Worm (Caenorhabditis elegans): ENCODE results near the gene col-113.

col-113 gene

ce11 chrIV:7144670-7145257 is 7.5 kb downstream of the col-113 start, which contains the start of gene hecd-1 (continued):
- TF ChIP-seq aha-1 (tag), result peak; percentile 79
- TF ChIP-seq dpl-1 (GFP tag; optimal IDR thresholded peaks at IDR 0.05), result peak; percentile 20
- peak; percentile 79 for TF ChIP-seq hlh-30 (tag; optimal IDR thresholded peaks at IDR 0.05; ENCODE audit: insufficient read depth)
- TF ChIP-seq lin-39 (tag; optimal IDR thresholded peaks at IDR 0.05), result no peak
- TF ChIP-seq set-16 (GFP tag; IDR thresholded peaks at IDR 0.05), result no peak

- TF ChIP-seq egl-27 (tag; optimal IDR thresholded peaks at IDR 0.05) (no peak), unc-62 (GFP tag; optimal IDR thresholded peaks at IDR 0.05 in 1 of 2) (peak in 1 of 2 experiments; percentile 97), unc-62 (tag; optimal IDR thresholded peaks at IDR 0.05) (no peak)
These were observed 13.2 kb downstream of the col-113 start for ce11 chrIV:7139143-7139542.

- TF ChIP-seq rbr-2 (tag; optimal IDR thresholded peaks at IDR 0.05), result no peak
- TF ChIP-seq aha-1 (tag), result peak; percentile 1
- peak in 1 of 2 experiments; percentile 6 for TF ChIP-seq lsy-2 (tag; optimal IDR thresholded peaks at IDR 0.05)
These were observed 18.3 kb downstream of the col-113 start, which contains the start of gene mutd-1 for ce11 chrIV:7133983-7134382. mutd-1 (minus strand) TSS chrIV:7134083.

- TF ChIP-seq R02D3.7 (tag; optimal IDR thresholded peaks at IDR 0.05), result no peak
- TF ChIP-seq lim-7 (GFP tag; IDR thresholded peaks at IDR 0.05), result no peak
- TF ChIP-seq daf-19 (GFP tag; conservative IDR thresholded peaks at IDR 0.05), result no peak
- TF ChIP-seq dve-1 (tag; optimal IDR thresholded peaks at IDR 0.05; ENCODE audit: insufficient read depth), result peak; percentile 7
- TF ChIP-seq mxl-2 (GFP tag; conservative IDR thresholded peaks at IDR 0.05), result no peak
- no peak for TF ChIP-seq nhr-28 (tag; optimal IDR thresholded peaks at IDR 0.05)
- TF ChIP-seq mes-2 (tag; optimal IDR thresholded peaks at IDR 0.05; ENCODE audit: poor library complexity, severe bottlenecking), result peak; percentile 52
- TF ChIP-seq ama-1 (optimal IDR thresholded peaks at IDR 0.05), result peak; percentile 11
- no peak for TF ChIP-seq nhr-111 (GFP tag; optimal IDR thresholded peaks at IDR 0.05)
- no peak for TF ChIP-seq hlh-11 (tag; optimal IDR thresholded peaks at IDR 0.05)
- TF ChIP-seq arid-1 (GFP tag; conservative IDR thresholded peaks at IDR 0.05), result no peak
- TF ChIP-seq sdz-12 (GFP tag; optimal IDR thresholded peaks at IDR 0.05), result no peak
- no peak for TF ChIP-seq ceh-32 (tag; optimal IDR thresholded peaks at IDR 0.05; ENCODE audit: poor library complexity)
- no peak for TF ChIP-seq lin-29 (GFP tag; IDR thresholded peaks at IDR 0.05)
- peak; percentile 33 for TF ChIP-seq dpl-1 (GFP tag; optimal IDR thresholded peaks at IDR 0.05)
- peak in 1 of 2 experiments; percentile 43 for TF ChIP-seq lsy-2 (tag; optimal IDR thresholded peaks at IDR 0.05)
- no peak for TF ChIP-seq mxl-3 (GFP tag; optimal IDR thresholded peaks at IDR 0.05)
- TF ChIP-seq spr-3 (GFP tag; optimal IDR thresholded peaks at IDR 0.05), result no peak
- TF ChIP-seq nhr-102 (tag; optimal IDR thresholded peaks at IDR 0.05), result no peak
- no peak for TF ChIP-seq dmd-8 (GFP tag; IDR thresholded peaks at IDR 0.05)
- TF ChIP-seq F37D6.2 (tag; optimal IDR thresholded peaks at IDR 0.05), result no peak
- peak in 1 of 2 experiments; percentile 61 for TF ChIP-seq unc-62 (GFP tag; optimal IDR thresholded peaks at IDR 0.05 in 1 of 2)
- no peak for TF ChIP-seq unc-62 (tag; optimal IDR thresholded peaks at IDR 0.05)
- no peak for TF ChIP-seq pqm-1 (tag; optimal IDR thresholded peaks at IDR 0.05)
These were observed 19.2 kb downstream of the col-113 start, which contains the start of gene cyn-12 for ce11 chrIV:7133140-7133539. cyn-12 (minus strand) TSS chrIV:7133217.

- TF ChIP-seq lin-1 (GFP tag; IDR thresholded peaks at IDR 0.05) (no peak), sdz-12 (GFP tag; optimal IDR thresholded peaks at IDR 0.05) (no peak), nhr-28 (tag; optimal IDR thresholded peaks at IDR 0.05) (peak; percentile 46), lin-29 (GFP tag; IDR thresholded peaks at IDR 0.05) (no peak), daf-16 (GFP tag; optimal IDR thresholded peaks at IDR 0.05) (no peak), daf-16 (tag; optimal IDR thresholded peaks at IDR 0.05) (no peak), ama-1 (optimal IDR thresholded peaks at IDR 0.05) (no peak), nhr-11 (tag; optimal IDR thresholded peaks at IDR 0.05) (no peak), hlh-30 (tag; optimal IDR thresholded peaks at IDR 0.05; ENCODE audit: insufficient read depth) (peak; percentile 72), pha-4 (GFP tag; IDR thresholded peaks at IDR 0.05) (no peak), pha-4 (tag; optimal IDR thresholded peaks at IDR 0.05) (no peak), lsy-2 (tag; optimal IDR thresholded peaks at IDR 0.05) (no peak)
These were observed 20.5 kb downstream of the col-113 start, which contains the start of gene grsp-3 for ce11 chrIV:7131780-7132179. grsp-3 (minus strand) TSS chrIV:7131928.

Measured in whole organism, L4 larva.